Worm (Caenorhabditis elegans) whole organism, L2 larva: Measurements from ENCODE around the gene F56A8.3.

Experiments used
- C34F6.9 ChIP-seq: fragments of 150-350 bp; optimal IDR thresholded peaks from 2 replicates; lab custom pipeline; 2014; ENCODE audit warnings: missing biosample characterization, missing genetic modification characterization
- R02D3.7 ChIP-seq: fragments of 150-350 bp; optimal IDR thresholded peaks from 2 replicates; lab custom pipeline; 2014; ENCODE audit warnings: missing biosample characterization, missing genetic modification characterization
- ama-1 ChIP-seq: fragments of 150-350 bp; optimal IDR thresholded peaks from 2 replicates; lab custom pipeline; 2018; ENCODE audit warnings: inconsistent platforms
- fos-1 ChIP-seq: fragments of 150-350 bp; optimal IDR thresholded peaks from 2 replicates; lab custom pipeline; 2014; ENCODE audit warnings: missing biosample characterization, missing genetic modification characterization
- gmeb-1 ChIP-seq: fragments of 150-350 bp; optimal IDR thresholded peaks from 2 replicates; lab custom pipeline; 2014; ENCODE audit warnings: missing biosample characterization, missing genetic modification characterization
- lin-11 ChIP-seq: fragments of 150-350 bp; sonication (generic microtip); optimal IDR thresholded peaks from 2 replicates; lab custom pipeline; 2014; ENCODE audit warnings: missing biosample characterization, missing genetic modification characterization, inconsistent platforms, mixed read lengths
- lin-13 ChIP-seq: fragments of 150-350 bp; optimal IDR thresholded peaks from 2 replicates; lab custom pipeline; 2014; ENCODE audit warnings: missing biosample characterization, missing genetic modification reagents, missing genetic modification characterization
- lin-39 ChIP-seq: fragments of 150-350 bp; optimal IDR thresholded peaks from 2 replicates; lab custom pipeline; 2014; ENCODE audit warnings: missing biosample characterization, missing genetic modification reagents, missing genetic modification characterization
- mdl-1 ChIP-seq, 2 experiments: fragments of 150-350 bp in 1 of 2; sonication (generic microtip) in 1 of 2; optimal IDR thresholded peaks; 2 replicates each; lab custom pipeline; 2017; ENCODE audit warnings: missing biosample characterization in 2 of 2, missing genetic modification characterization in 2 of 2
- nhr-11 ChIP-seq: fragments of 150-350 bp; optimal IDR thresholded peaks from 2 replicates; lab custom pipeline; 2014; ENCODE audit warnings: missing biosample characterization, missing genetic modification characterization
- nhr-23 ChIP-seq: fragments of 150-350 bp; optimal IDR thresholded peaks from 2 replicates; lab custom pipeline; 2014; ENCODE audit warnings: missing biosample characterization, missing genetic modification reagents, missing genetic modification characterization
- skn-1 ChIP-seq: sonication (generic microtip); optimal IDR thresholded peaks from 2 replicates; lab custom pipeline; 2017; ENCODE audit warnings: missing biosample characterization, missing genetic modification characterization
- snpc-4 ChIP-seq: fragments of 150-350 bp; optimal IDR thresholded peaks from 2 replicates; lab custom pipeline; 2014; ENCODE audit warnings: missing biosample characterization, missing genetic modification characterization
- unc-62 ChIP-seq: fragments of 150-350 bp; optimal IDR thresholded peaks from 2 replicates; lab custom pipeline; 2014; ENCODE audit warnings: missing biosample characterization, missing genetic modification reagents, missing genetic modification characterization

DNA sequence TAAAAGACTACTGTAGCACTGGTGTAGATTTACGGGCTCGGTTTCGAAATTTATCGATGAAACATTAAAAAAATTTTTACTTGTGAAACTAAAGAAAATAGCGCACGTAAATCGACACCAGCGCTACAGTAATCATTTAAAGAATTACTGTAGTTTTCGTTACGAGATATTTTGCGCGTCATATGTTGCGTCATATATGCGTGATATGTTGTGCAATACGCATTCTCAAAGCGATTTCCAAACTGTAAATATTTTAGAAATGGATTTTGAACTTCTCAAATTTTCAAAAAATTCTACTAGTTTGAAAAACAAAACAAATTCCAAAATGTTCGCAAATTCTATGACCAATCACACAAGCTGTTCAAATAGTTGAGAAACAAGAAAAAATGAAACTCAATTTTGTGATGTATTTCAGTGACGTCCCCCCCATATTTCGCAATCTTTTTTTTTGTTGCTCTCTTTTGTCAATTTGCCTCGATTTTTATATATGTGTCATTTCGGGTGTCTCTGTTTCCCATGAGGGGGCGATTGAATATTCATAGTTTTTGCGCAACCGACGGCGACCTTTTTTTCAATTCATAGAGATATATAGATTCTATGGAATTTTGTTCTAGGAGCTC, 21.3 kb downstream of the F56A8.3 start:
- TF ChIP-seq fos-1 (tag; lab: Kevin White, UChicago) (no peak), R02D3.7 (tag; lab: Kevin White, UChicago) (no peak), snpc-4 (tag; lab: Kevin White, UChicago) (no peak), lin-13 (no peak), nhr-11 (tag; lab: Kevin White, UChicago) (no peak), lin-39 (tag; lab: Kevin White, UChicago) (no peak), lin-11 (tag; lab: Kevin White, UChicago) (no peak), mdl-1 (tag; optimal IDR thresholded peaks at IDR 0.05; lab: Kevin White, UChicago) (no peak), ama-1 (lab: Kevin White, UChicago) (no peak), unc-62 (GFP tag; lab: Kevin White, UChicago) (no peak), gmeb-1 (tag; lab: Kevin White, UChicago) (no peak), nhr-23 (tag; lab: Kevin White, UChicago) (no peak), C34F6.9 (peak; percentile 9), skn-1 (tag; lab: Kevin White, UChicago) (no peak)
